Fruit fly (Drosophila melanogaster): ENCODE data around the gene Archease.

Gene Archease

dm6 chr3R:21638437-21638836 lies 24.3 kb downstream of the Archease start (continued):
- TF ChIP-seq Opbp (GFP tag; IDR thresholded peaks at IDR 0.05; ENCODE audit: partially characterized antibody): no peak
- TF ChIP-seq CG16813 (GFP tag; IDR thresholded peaks at IDR 0.05; ENCODE audit: partially characterized antibody): 0 out of 3 replicates have a peak, but pooled peaks have one; percentile 26
- TF ChIP-seq Atf3 (GFP tag; optimal IDR thresholded peaks at IDR 0.05): no peak
- TF ChIP-seq Trl (optimal IDR thresholded peaks at IDR 0.05): peak in 1 of 2 experiments; percentile 84
- TF ChIP-seq Trl (GFP tag; optimal IDR thresholded peaks at IDR 0.05): no peak
- no peak for TF ChIP-seq CG31224 (GFP tag; IDR thresholded peaks at IDR 0.05)
- peak; percentile 86 for TF ChIP-seq D (optimal IDR thresholded peaks at IDR 0.05)
- no peak for TF ChIP-seq D (GFP tag; optimal IDR thresholded peaks at IDR 0.05)
- peak; percentile 51 for TF ChIP-seq nom (GFP tag; optimal IDR thresholded peaks at IDR 0.05)
- no peak for TF ChIP-seq CG15601 (tag; optimal IDR thresholded peaks at IDR 0.05)
- TF ChIP-seq chm (GFP tag; IDR thresholded peaks at IDR 0.05): no peak
- TF ChIP-seq ci (GFP tag; IDR thresholded peaks at IDR 0.05): 0 out of 3 replicates have a peak, but pooled peaks have one; percentile 24
- peak; percentile 91 for TF ChIP-seq pros (GFP tag; optimal IDR thresholded peaks at IDR 0.05)
- no peak for TF ChIP-seq CG9215 (GFP tag; IDR thresholded peaks at IDR 0.05)
- no peak for TF ChIP-seq CG6654 (GFP tag; optimal IDR thresholded peaks at IDR 0.05)
- TF ChIP-seq Doc2 (GFP tag; IDR thresholded peaks at IDR 0.05): no peak
- TF ChIP-seq jing (GFP tag; optimal IDR thresholded peaks at IDR 0.05): no peak
- peak; percentile 33 for TF ChIP-seq CG5180 (GFP tag; optimal IDR thresholded peaks at IDR 0.05)
- no peak for TF ChIP-seq CG9932 (GFP tag; IDR thresholded peaks at IDR 0.05)
- no peak for TF ChIP-seq HLH4C (GFP tag; IDR thresholded peaks at IDR 0.05; ENCODE audit: partially characterized antibody)
- no peak for TF ChIP-seq CG10565 (GFP tag; optimal IDR thresholded peaks at IDR 0.05)
- peak; percentile 52 for TF ChIP-seq CG15479 (GFP tag; optimal IDR thresholded peaks at IDR 0.05)
- TF ChIP-seq yki (optimal IDR thresholded peaks at IDR 0.05): peak; percentile 8
- no peak for TF ChIP-seq CG4424 (GFP tag; optimal IDR thresholded peaks at IDR 0.05)
- no peak for TF ChIP-seq pzg (GFP tag; optimal IDR thresholded peaks at IDR 0.05)
- peak; percentile 10 for TF ChIP-seq CG7271 (tag; optimal IDR thresholded peaks at IDR 0.05)
- no peak for TF ChIP-seq H15 (GFP tag; IDR thresholded peaks at IDR 0.05)
- TF ChIP-seq mam (GFP tag; optimal IDR thresholded peaks at IDR 0.05): no peak
- no peak for TF ChIP-seq Ssrp (tag; optimal IDR thresholded peaks at IDR 0.05)
- TF ChIP-seq Hey (tag; optimal IDR thresholded peaks at IDR 0.05): no peak
- TF ChIP-seq Six4 (GFP tag; optimal IDR thresholded peaks at IDR 0.05): no peak
- no peak for TF ChIP-seq Bteb2 (GFP tag; optimal IDR thresholded peaks at IDR 0.05)
- no peak for TF ChIP-seq Adf1 (GFP tag; IDR thresholded peaks at IDR 0.05)
- TF ChIP-seq CG13894 (tag; optimal IDR thresholded peaks at IDR 0.05): no peak
- no peak for TF ChIP-seq schlank (tag; optimal IDR thresholded peaks at IDR 0.05)
- no peak for TF ChIP-seq z (GFP tag; IDR thresholded peaks at IDR 0.05)
- no peak for TF ChIP-seq Eip74EF (GFP tag; optimal IDR thresholded peaks at IDR 0.05)
- no peak for TF ChIP-seq Sox100B (GFP tag; optimal IDR thresholded peaks at IDR 0.05)
- no peak for TF ChIP-seq ems (GFP tag; optimal IDR thresholded peaks at IDR 0.05)
- TF ChIP-seq prd (optimal IDR thresholded peaks at IDR 0.05): no peak
- TF ChIP-seq prd (GFP tag; IDR thresholded peaks at IDR 0.05): no peak
- TF ChIP-seq ash1 (GFP tag; optimal IDR thresholded peaks at IDR 0.05): no peak
- peak; percentile 28 for TF ChIP-seq Med (GFP tag)
